Worm (Caenorhabditis elegans): Measurements from ENCODE around the gene F02E11.3.

The F02E11.3 gene

DNA sequence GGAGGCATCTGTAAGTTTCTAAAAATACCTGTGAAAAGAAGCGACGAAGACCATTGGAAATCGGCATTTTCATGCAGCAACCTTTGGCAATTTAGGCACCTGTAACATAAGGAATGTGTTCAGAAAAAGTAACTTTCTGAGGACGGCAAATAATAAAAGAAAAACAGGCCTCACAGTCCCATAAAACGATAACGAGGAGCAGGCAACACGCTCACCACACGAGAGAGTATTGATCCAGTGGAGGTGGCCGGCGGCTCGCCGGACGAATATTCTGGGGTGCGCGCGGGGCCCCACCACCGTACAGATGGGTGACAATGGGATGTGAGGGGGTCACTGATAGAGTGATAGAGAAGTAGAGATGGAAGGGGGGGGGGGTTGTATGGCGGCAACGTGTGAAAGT is at the start of gene F02E11.3:
TSS of gene F02E11.3 (minus strand) at position 101 of the 400 bp plus-strand sequence.
- TF ChIP-seq mls-2 (tag; optimal IDR thresholded peaks at IDR 0.05): no peak
- no peak for TF ChIP-seq sem-2 (GFP tag; optimal IDR thresholded peaks at IDR 0.05)
- no peak for TF ChIP-seq snpc-4 (tag; optimal IDR thresholded peaks at IDR 0.05)
- no peak for TF ChIP-seq ztf-11 (tag; optimal IDR thresholded peaks at IDR 0.05)

DNA sequence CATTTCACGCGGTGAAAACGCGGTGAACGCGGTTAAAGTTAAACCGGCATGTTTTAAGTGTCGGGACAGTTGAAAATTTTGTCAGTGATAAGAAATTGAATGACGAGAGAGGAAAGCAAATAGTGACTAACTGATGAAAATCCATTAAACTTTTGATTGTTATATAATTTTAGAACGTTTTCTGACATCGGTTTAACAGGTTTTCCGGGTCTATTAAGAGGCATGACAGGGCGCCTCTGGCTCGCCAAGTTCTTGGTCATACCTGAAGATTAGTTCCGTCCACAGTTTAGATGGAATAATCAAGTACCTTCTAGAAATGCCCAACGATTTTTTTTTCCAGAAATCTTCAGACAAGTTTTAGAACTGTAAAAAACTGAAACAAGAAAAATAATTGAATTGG is 48.4 kb upstream of the F02E11.3 start, which contains the start of gene Y46D2A.2:
TSS of gene Y46D2A.2 (minus strand) at position 101 of the 400 bp plus-strand sequence.
- TF ChIP-seq zip-8 (tag; optimal IDR thresholded peaks at IDR 0.05) (no peak), nhr-237 (tag; optimal IDR thresholded peaks at IDR 0.05) (no peak), sptf-1 (tag; optimal IDR thresholded peaks at IDR 0.05) (no peak), nhr-12 (tag; optimal IDR thresholded peaks at IDR 0.05) (no peak), unc-39 (tag; optimal IDR thresholded peaks at IDR 0.05) (no peak), ham-2 (GFP tag; optimal IDR thresholded peaks at IDR 0.05) (no peak), lsy-2 (tag; optimal IDR thresholded peaks at IDR 0.05) (no peak), ceh-83 (GFP tag; optimal IDR thresholded peaks at IDR 0.05) (no peak), drap-1 (GFP tag; optimal IDR thresholded peaks at IDR 0.05) (no peak), mls-2 (tag; optimal IDR thresholded peaks at IDR 0.05) (no peak), blmp-1 (tag; optimal IDR thresholded peaks at IDR 0.05) (no peak), elt-1 (tag; optimal IDR thresholded peaks at IDR 0.05; ENCODE audit: borderline replicate concordance, insufficient read depth) (no peak), nhr-76 (tag; optimal IDR thresholded peaks at IDR 0.05) (no peak), nhr-28 (tag; optimal IDR thresholded peaks at IDR 0.05) (no peak), cnd-1 (tag; optimal IDR thresholded peaks at IDR 0.05) (no peak), M03D4.4 (tag; optimal IDR thresholded peaks at IDR 0.05) (no peak), mep-1 (tag; optimal IDR thresholded peaks at IDR 0.05) (no peak)

DNA sequence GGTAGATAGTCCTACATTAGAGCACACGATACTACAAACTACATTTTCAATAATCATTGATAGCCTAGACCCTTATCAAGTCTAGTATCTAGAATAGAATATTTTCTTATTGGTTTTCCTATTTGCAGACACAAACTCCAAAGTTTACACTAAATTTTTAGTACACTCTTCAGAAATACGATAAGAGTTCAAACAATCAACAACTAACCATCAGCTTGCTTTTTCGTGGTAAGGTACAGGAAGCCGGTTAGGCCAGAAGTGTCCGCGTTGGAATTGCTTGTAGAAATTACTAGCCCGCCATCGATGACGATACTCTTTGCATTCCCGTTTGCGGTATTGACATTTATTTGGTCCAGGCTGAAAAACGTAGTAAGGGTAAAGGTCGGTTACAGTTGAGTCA is 47.4 kb upstream of the F02E11.3 start, which contains the start of gene Y46D2A.1:
TSS of gene Y46D2A.1 (plus strand) at position 301 of the 400 bp plus-strand sequence.
- TF ChIP-seq mep-1 (tag; optimal IDR thresholded peaks at IDR 0.05) (no peak), zip-8 (tag; optimal IDR thresholded peaks at IDR 0.05) (no peak), nhr-76 (tag; optimal IDR thresholded peaks at IDR 0.05) (no peak), mls-2 (tag; optimal IDR thresholded peaks at IDR 0.05) (no peak), sptf-1 (tag; optimal IDR thresholded peaks at IDR 0.05) (no peak), lsy-2 (tag; optimal IDR thresholded peaks at IDR 0.05) (no peak), blmp-1 (tag; optimal IDR thresholded peaks at IDR 0.05) (no peak), ceh-39 (tag; optimal IDR thresholded peaks at IDR 0.05) (no peak), flh-1 (GFP tag; optimal IDR thresholded peaks at IDR 0.05) (no peak), ceh-43 (GFP tag; optimal IDR thresholded peaks at IDR 0.05) (no peak), ztf-11 (tag; optimal IDR thresholded peaks at IDR 0.05) (no peak), ceh-83 (GFP tag; optimal IDR thresholded peaks at IDR 0.05) (no peak), hlh-1 (tag; optimal IDR thresholded peaks at IDR 0.05) (no peak), pha-4 (tag; optimal IDR thresholded peaks at IDR 0.05) (no peak), unc-62 (GFP tag; optimal IDR thresholded peaks at IDR 0.05) (no peak), ces-1 (GFP tag; optimal IDR thresholded peaks at IDR 0.05) (no peak)

DNA sequence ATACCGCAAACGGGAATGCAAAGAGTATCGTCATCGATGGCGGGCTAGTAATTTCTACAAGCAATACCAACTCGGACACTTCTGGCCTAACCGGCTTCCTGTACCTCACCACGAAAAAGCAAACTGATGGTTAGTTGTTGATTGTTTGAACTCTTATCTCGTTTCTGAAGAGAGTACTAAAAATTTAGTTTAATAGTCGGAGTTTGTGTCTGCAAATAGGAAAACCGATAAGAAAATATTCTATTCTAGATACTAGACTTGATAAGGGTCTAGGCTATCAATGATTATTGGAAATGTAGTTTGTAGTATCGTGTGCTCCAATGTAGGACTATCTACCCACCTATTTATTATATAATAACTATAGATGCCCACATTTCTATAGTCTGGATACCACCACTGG is 44.0 kb upstream of the F02E11.3 start:
- no peak for TF ChIP-seq ceh-39 (tag; optimal IDR thresholded peaks at IDR 0.05)
- TF ChIP-seq unc-62 (GFP tag; optimal IDR thresholded peaks at IDR 0.05): no peak
- no peak for TF ChIP-seq unc-39 (tag; optimal IDR thresholded peaks at IDR 0.05)
- no peak for TF ChIP-seq cnd-1 (tag; optimal IDR thresholded peaks at IDR 0.05)
- no peak for TF ChIP-seq hlh-1 (tag; optimal IDR thresholded peaks at IDR 0.05)
- no peak for TF ChIP-seq bed-3 (GFP tag; optimal IDR thresholded peaks at IDR 0.05)
- TF ChIP-seq zip-8 (tag; optimal IDR thresholded peaks at IDR 0.05): no peak
- TF ChIP-seq ceh-83 (GFP tag; optimal IDR thresholded peaks at IDR 0.05): no peak

ce11 chrII:3313442-3313841 is 38.6 kb upstream of the F02E11.3 start, which contains the start of gene F39E9.6:
Gene F39E9.6 (minus strand): TSS chrII:3313542.
- TF ChIP-seq elt-3 (tag; optimal IDR thresholded peaks at IDR 0.05) (no peak), sem-2 (GFP tag; optimal IDR thresholded peaks at IDR 0.05) (no peak), ham-2 (GFP tag; optimal IDR thresholded peaks at IDR 0.05) (no peak), lin-13 (tag; optimal IDR thresholded peaks at IDR 0.05) (no peak), sptf-1 (tag; optimal IDR thresholded peaks at IDR 0.05) (no peak), mab-5 (tag; optimal IDR thresholded peaks at IDR 0.05) (no peak), snpc-4 (tag; optimal IDR thresholded peaks at IDR 0.05) (no peak), nhr-28 (tag; optimal IDR thresholded peaks at IDR 0.05) (no peak), drap-1 (GFP tag; optimal IDR thresholded peaks at IDR 0.05) (no peak), pha-4 (tag; optimal IDR thresholded peaks at IDR 0.05) (no peak), ceh-43 (GFP tag; optimal IDR thresholded peaks at IDR 0.05) (no peak), lsy-2 (tag; optimal IDR thresholded peaks at IDR 0.05) (no peak), tbx-8 (GFP tag; optimal IDR thresholded peaks at IDR 0.05) (no peak), unc-39 (tag; optimal IDR thresholded peaks at IDR 0.05) (no peak), ceh-83 (GFP tag; optimal IDR thresholded peaks at IDR 0.05) (no peak), ces-1 (GFP tag; optimal IDR thresholded peaks at IDR 0.05) (no peak), flh-1 (GFP tag; optimal IDR thresholded peaks at IDR 0.05) (no peak), cnd-1 (tag; optimal IDR thresholded peaks at IDR 0.05) (no peak), nhr-237 (tag; optimal IDR thresholded peaks at IDR 0.05) (no peak)
